Worm (Caenorhabditis elegans) whole organism, L3 larva: ENCODE data around the gene dct-17.

Experiments
- ceh-16 ChIP-seq: sonication (generic microtip); optimal IDR thresholded peaks from 2 replicates; lab custom pipeline; 2017; ENCODE audit warnings: missing biosample characterization, missing genetic modification characterization
- elt-1 ChIP-seq: fragments of 150-350 bp; optimal IDR thresholded peaks from 2 replicates; lab custom pipeline; 2014; ENCODE audit warnings: missing biosample characterization, missing genetic modification characterization
- nhr-25 ChIP-seq: sonication (generic microtip); optimal IDR thresholded peaks from 2 replicates; lab custom pipeline; 2017; ENCODE audit warnings: missing biosample characterization, missing genetic modification characterization
- snpc-4 ChIP-seq: fragments of 150-350 bp; optimal IDR thresholded peaks from 2 replicates; lab custom pipeline; 2014; ENCODE audit warnings: missing biosample characterization, missing genetic modification characterization

ce11 chrV:13756359-13757091 is 25.9 kb upstream of the dct-17 start, which contains the start of gene F20G2.2:
- TF ChIP-seq snpc-4 (tag; lab: Kevin White, UChicago): no peak
- no peak for TF ChIP-seq ceh-16
- TF ChIP-seq nhr-25 (tag; lab: Kevin White, UChicago): no peak
- no peak for TF ChIP-seq elt-1 (tag; lab: Kevin White, UChicago)
